Worm (Caenorhabditis elegans): Measurements from ENCODE around the gene ntl-3.

The ntl-3 gene

DNA sequence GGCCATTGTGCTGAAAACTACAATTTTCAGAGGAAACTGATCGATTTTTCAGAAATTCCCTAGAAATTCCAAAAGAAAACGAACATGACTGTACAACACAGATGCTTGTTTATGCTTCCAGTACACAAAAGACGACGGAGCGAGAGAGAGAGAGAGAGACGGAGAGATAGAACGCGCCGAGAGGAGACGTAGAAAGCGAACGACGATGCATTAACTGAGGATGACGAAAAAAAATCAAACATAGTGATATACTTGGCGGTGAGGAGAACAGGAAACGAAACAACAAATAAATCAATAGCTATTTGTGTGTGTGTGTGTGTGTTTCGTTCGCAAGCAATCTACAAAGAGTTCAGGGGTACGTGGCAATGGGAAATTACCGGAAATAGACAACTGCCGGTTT lies 11.5 kb downstream of the ntl-3 start:
- TF ChIP-seq mxl-3 (GFP tag; optimal IDR thresholded peaks at IDR 0.05), result peak; percentile 10
- TF ChIP-seq F10B5.3 (tag; optimal IDR thresholded peaks at IDR 0.05), result no peak
- no peak for TF ChIP-seq nhr-11 (tag; optimal IDR thresholded peaks at IDR 0.05)
- peak; percentile 69 for TF ChIP-seq hlh-11 (tag; optimal IDR thresholded peaks at IDR 0.05)
- TF ChIP-seq zip-11 (GFP tag; IDR thresholded peaks at IDR 0.05), result no peak
- TF ChIP-seq nhr-76 (tag; optimal IDR thresholded peaks at IDR 0.05), result no peak
- peak; percentile 53 for TF ChIP-seq hlh-30 (tag; optimal IDR thresholded peaks at IDR 0.05; ENCODE audit: insufficient read depth)
- TF ChIP-seq dmd-8 (GFP tag; IDR thresholded peaks at IDR 0.05), result no peak
- peak; percentile 51 for TF ChIP-seq nhr-6 (tag; optimal IDR thresholded peaks at IDR 0.05)
- peak; percentile 34 for TF ChIP-seq lin-13 (GFP tag; optimal IDR thresholded peaks at IDR 0.05)
- TF ChIP-seq R02D3.7 (tag; optimal IDR thresholded peaks at IDR 0.05), result no peak
- peak; percentile 62 for TF ChIP-seq aha-1 (tag)
- TF ChIP-seq dve-1 (tag; optimal IDR thresholded peaks at IDR 0.05; ENCODE audit: insufficient read depth), result peak; percentile 52
- TF ChIP-seq mdl-1 (tag; optimal IDR thresholded peaks at IDR 0.05), result peak in 1 of 2 experiments; percentile 8
- no peak for TF ChIP-seq dmd-9 (GFP tag; IDR thresholded peaks at IDR 0.05)
- TF ChIP-seq ZK337.2 (GFP tag; IDR thresholded peaks at IDR 0.05), result no peak
- no peak for TF ChIP-seq daf-19 (GFP tag; conservative IDR thresholded peaks at IDR 0.05)
- no peak for TF ChIP-seq spr-1 (tag; optimal IDR thresholded peaks at IDR 0.05)
- TF ChIP-seq unc-130 (GFP tag; optimal IDR thresholded peaks at IDR 0.05), result no peak
- peak in 1 of 2 experiments; percentile 45 for TF ChIP-seq lsy-2 (tag; optimal IDR thresholded peaks at IDR 0.05)
- no peak for TF ChIP-seq F44E2.7 (GFP tag; IDR thresholded peaks at IDR 0.05)
- no peak for TF ChIP-seq lim-7 (GFP tag; IDR thresholded peaks at IDR 0.05)
- peak in 1 of 2 experiments; percentile 22 for TF ChIP-seq unc-62 (GFP tag; optimal IDR thresholded peaks at IDR 0.05 in 1 of 2)
- TF ChIP-seq unc-62 (tag; optimal IDR thresholded peaks at IDR 0.05), result no peak
- no peak for TF ChIP-seq php-3 (GFP tag; IDR thresholded peaks at IDR 0.05)
- TF ChIP-seq pha-4 (GFP tag; IDR thresholded peaks at IDR 0.05), result no peak
- peak; percentile 88 for TF ChIP-seq pha-4 (tag; optimal IDR thresholded peaks at IDR 0.05)
- no peak for TF ChIP-seq lin-38 (GFP tag; IDR thresholded peaks at IDR 0.05)
- peak; percentile 13 for TF ChIP-seq jun-1 (tag; optimal IDR thresholded peaks at IDR 0.05)
- TF ChIP-seq hif-1 (tag; optimal IDR thresholded peaks at IDR 0.05), result no peak
- peak; percentile 30 for TF ChIP-seq ceh-28 (tag; optimal IDR thresholded peaks at IDR 0.05)
- TF ChIP-seq nhr-77 (tag; optimal IDR thresholded peaks at IDR 0.05), result peak; percentile 14
- no peak for TF ChIP-seq dmd-6 (GFP tag; IDR thresholded peaks at IDR 0.05)
- TF ChIP-seq nhr-10 (tag; optimal IDR thresholded peaks at IDR 0.05), result no peak
- peak; percentile 9; the same call in 1 of the 2 replicates for TF ChIP-seq hmg-1.1 (GFP tag; IDR thresholded peaks at IDR 0.05)
- peak; percentile 15 for TF ChIP-seq nhr-102 (tag; optimal IDR thresholded peaks at IDR 0.05)
- TF ChIP-seq ceh-32 (tag; optimal IDR thresholded peaks at IDR 0.05; ENCODE audit: poor library complexity), result no peak
- TF ChIP-seq egl-43 (GFP tag; IDR thresholded peaks at IDR 0.05), result no peak
- TF ChIP-seq nhr-28 (tag; optimal IDR thresholded peaks at IDR 0.05), result peak; percentile 55
- TF ChIP-seq gei-8 (GFP tag; optimal IDR thresholded peaks at IDR 0.05), result no peak
- no peak for TF ChIP-seq zfp-3 (GFP tag; conservative IDR thresholded peaks at IDR 0.05)
- TF ChIP-seq pqm-1 (tag; optimal IDR thresholded peaks at IDR 0.05), result peak; percentile 21
- TF ChIP-seq fos-1 (tag; optimal IDR thresholded peaks at IDR 0.05), result no peak
- TF ChIP-seq dpl-1 (GFP tag; optimal IDR thresholded peaks at IDR 0.05), result peak; percentile 18
- TF ChIP-seq tra-1 (GFP tag; IDR thresholded peaks at IDR 0.05), result no peak
- TF ChIP-seq daf-16 (GFP tag; optimal IDR thresholded peaks at IDR 0.05), result peak in 1 of 2 experiments; percentile 45
- TF ChIP-seq daf-16 (tag; optimal IDR thresholded peaks at IDR 0.05), result peak; percentile 90
- no peak for TF ChIP-seq madf-5 (GFP tag; IDR thresholded peaks at IDR 0.05)
- peak; percentile 56 for TF ChIP-seq mep-1 (tag; optimal IDR thresholded peaks at IDR 0.05)
- peak; percentile 58 for TF ChIP-seq mes-2 (tag; optimal IDR thresholded peaks at IDR 0.05; ENCODE audit: poor library complexity, severe bottlenecking)
